Worm (Caenorhabditis elegans): Measurements from ENCODE around the gene C45G9.2.

C45G9.2 gene

ce11 chrIII:5076569-5076968 is 7.7 kb downstream of the C45G9.2 start:
- peak; percentile 14 for TF ChIP-seq lsl-1 (GFP tag; optimal IDR thresholded peaks at IDR 0.05)
- no peak for TF ChIP-seq ztf-25 (GFP tag; IDR thresholded peaks at IDR 0.05)
- no peak for TF ChIP-seq F57A8.1 (GFP tag; optimal IDR thresholded peaks at IDR 0.05)
- TF ChIP-seq ceh-40 (GFP tag; IDR thresholded peaks at IDR 0.05), result no peak
- peak; percentile 85 for TF ChIP-seq ceh-100 (GFP tag; IDR thresholded peaks at IDR 0.05)
- no peak for TF ChIP-seq egrh-3 (GFP tag; IDR thresholded peaks at IDR 0.05)
- peak; percentile 52 for TF ChIP-seq efl-1 (GFP tag; optimal IDR thresholded peaks at IDR 0.05)
- TF ChIP-seq dpl-1 (GFP tag; optimal IDR thresholded peaks at IDR 0.05), result peak; percentile 15
- TF ChIP-seq attf-3 (GFP tag; conservative IDR thresholded peaks at IDR 0.05), result no peak

- TF ChIP-seq ceh-100 (GFP tag; IDR thresholded peaks at IDR 0.05), result no peak
- TF ChIP-seq hlh-12 (tag; optimal IDR thresholded peaks at IDR 0.05), result no peak
- TF ChIP-seq ztf-6 (GFP tag; IDR thresholded peaks at IDR 0.05), result no peak
- TF ChIP-seq snpc-1.3 (tag; optimal IDR thresholded peaks at IDR 0.05; ENCODE audit: insufficient read depth), result no peak
- TF ChIP-seq rpc-1 (optimal IDR thresholded peaks at IDR 0.05), result no peak
- no peak for TF ChIP-seq rpc-1 (tag; optimal IDR thresholded peaks at IDR 0.05)
- TF ChIP-seq unc-130 (GFP tag; optimal IDR thresholded peaks at IDR 0.05), result no peak
- TF ChIP-seq egrh-3 (GFP tag; IDR thresholded peaks at IDR 0.05), result no peak
- TF ChIP-seq F22D6.2 (tag; optimal IDR thresholded peaks at IDR 0.05), result no peak
- no peak for TF ChIP-seq lin-54 (GFP tag; optimal IDR thresholded peaks at IDR 0.05)
- no peak for TF ChIP-seq rec-8 (tag; optimal IDR thresholded peaks at IDR 0.05)
- TF ChIP-seq dpl-1 (GFP tag; optimal IDR thresholded peaks at IDR 0.05), result no peak
- no peak for TF ChIP-seq Y95B8A.8 (GFP tag; IDR thresholded peaks at IDR 0.05)
- TF ChIP-seq Y56A3A.18 (GFP tag; IDR thresholded peaks at IDR 0.05), result no peak
- TF ChIP-seq nhr-120 (GFP tag; IDR thresholded peaks at IDR 0.05), result no peak
- TF ChIP-seq efl-1 (GFP tag; optimal IDR thresholded peaks at IDR 0.05), result no peak
- TF ChIP-seq dpff-1 (tag; optimal IDR thresholded peaks at IDR 0.05), result no peak
- TF ChIP-seq attf-6 (GFP tag; IDR thresholded peaks at IDR 0.05), result no peak
- TF ChIP-seq attf-5 (GFP tag; optimal IDR thresholded peaks at IDR 0.05), result no peak
- TF ChIP-seq zfh-2 (GFP tag; conservative IDR thresholded peaks at IDR 0.05), result no peak
- no peak for TF ChIP-seq egl-44 (GFP tag; IDR thresholded peaks at IDR 0.05)
- TF ChIP-seq B0336.3 (GFP tag; IDR thresholded peaks at IDR 0.05), result peak; percentile 40; the same call in 1 of the 2 replicates
- TF ChIP-seq snpc-1.1 (tag; optimal IDR thresholded peaks at IDR 0.05; ENCODE audit: insufficient read depth), result no peak
- TF ChIP-seq C06A6.2 (GFP tag; conservative IDR thresholded peaks at IDR 0.05), result no peak
- TF ChIP-seq somi-1 (GFP tag; optimal IDR thresholded peaks at IDR 0.05), result no peak
- no peak for TF ChIP-seq gei-17 (GFP tag; optimal IDR thresholded peaks at IDR 0.05)
- no peak for TF ChIP-seq ztf-3 (GFP tag; optimal IDR thresholded peaks at IDR 0.05)
- TF ChIP-seq bed-1 (GFP tag; IDR thresholded peaks at IDR 0.05), result no peak
- no peak for TF ChIP-seq ZK185.1 (tag; optimal IDR thresholded peaks at IDR 0.05; ENCODE audit: poor library complexity, severe bottlenecking)
- TF ChIP-seq F37B4.10 (GFP tag; IDR thresholded peaks at IDR 0.05), result no peak
- no peak for TF ChIP-seq ceh-40 (GFP tag; IDR thresholded peaks at IDR 0.05)
- TF ChIP-seq lin-35 (GFP tag; optimal IDR thresholded peaks at IDR 0.05), result no peak
- TF ChIP-seq repo-1 (tag; optimal IDR thresholded peaks at IDR 0.05), result no peak
- TF ChIP-seq F52B5.7 (tag; optimal IDR thresholded peaks at IDR 0.05), result no peak
- TF ChIP-seq snpc-4 (GFP tag; optimal IDR thresholded peaks at IDR 0.05), result no peak
- TF ChIP-seq snpc-4 (tag; optimal IDR thresholded peaks at IDR 0.05), result peak in 2 of 4 experiments; percentile 34 to 44
- TF ChIP-seq tbp1 (GFP tag; optimal IDR thresholded peaks at IDR 0.05), result peak; percentile 28
- TF ChIP-seq F39B2.1 (GFP tag; IDR thresholded peaks at IDR 0.05), result no peak
- TF ChIP-seq ceh-79 (tag; optimal IDR thresholded peaks at IDR 0.05), result no peak
- no peak for TF ChIP-seq chd-7 (tag; optimal IDR thresholded peaks at IDR 0.05)
- 0 out of 2 replicates have a peak, but pooled peaks have one; percentile 16 for TF ChIP-seq ekl-4 (GFP tag; IDR thresholded peaks at IDR 0.05)
- no peak for TF ChIP-seq him-1 (tag; optimal IDR thresholded peaks at IDR 0.05)
- TF ChIP-seq nhr-80 (tag; optimal IDR thresholded peaks at IDR 0.05), result peak; percentile 83
Measured at ce11 chrIII:5077150-5077814, 8.4 kb downstream of the C45G9.2 start, which contains the start of gene alh-1. TSS of gene alh-1 (plus strand) at chrIII:5077764.
